Worm (Caenorhabditis elegans): ENCODE data around the gene C46F9.6.

The C46F9.6 gene

ce11 chrII:1889071-1889470 lies 9.0 kb upstream of the C46F9.6 start, which contains the start of gene math-8:
Gene math-8 (minus strand): TSS chrII:1889171.
- TF ChIP-seq nhr-76 (tag; optimal IDR thresholded peaks at IDR 0.05) (no peak), flh-1 (GFP tag; optimal IDR thresholded peaks at IDR 0.05) (no peak), ztf-11 (tag; optimal IDR thresholded peaks at IDR 0.05) (no peak), nhr-237 (tag; optimal IDR thresholded peaks at IDR 0.05) (no peak), hlh-1 (tag; optimal IDR thresholded peaks at IDR 0.05) (no peak), mep-1 (tag; optimal IDR thresholded peaks at IDR 0.05) (no peak), ceh-39 (tag; optimal IDR thresholded peaks at IDR 0.05) (no peak)

ce11 chrII:1890682-1891081 lies 7.4 kb upstream of the C46F9.6 start, which contains the start of gene math-9:
Gene math-9 (minus strand): TSS chrII:1890782.
- TF ChIP-seq nhr-76 (tag; optimal IDR thresholded peaks at IDR 0.05) = no peak
- no peak for TF ChIP-seq nhr-2 (tag; optimal IDR thresholded peaks at IDR 0.05)
- no peak for TF ChIP-seq unc-39 (tag; optimal IDR thresholded peaks at IDR 0.05)
- TF ChIP-seq pha-4 (tag; optimal IDR thresholded peaks at IDR 0.05) = no peak
- no peak for TF ChIP-seq hlh-1 (tag; optimal IDR thresholded peaks at IDR 0.05)

- TF ChIP-seq snpc-4 (tag; optimal IDR thresholded peaks at IDR 0.05) (no peak), unc-62 (GFP tag; optimal IDR thresholded peaks at IDR 0.05) (no peak), tbx-8 (GFP tag; optimal IDR thresholded peaks at IDR 0.05) (no peak), pha-4 (tag; optimal IDR thresholded peaks at IDR 0.05) (no peak), nhr-237 (tag; optimal IDR thresholded peaks at IDR 0.05) (no peak), nhr-2 (tag; optimal IDR thresholded peaks at IDR 0.05) (no peak), drap-1 (GFP tag; optimal IDR thresholded peaks at IDR 0.05) (no peak), blmp-1 (tag; optimal IDR thresholded peaks at IDR 0.05) (no peak), mls-2 (tag; optimal IDR thresholded peaks at IDR 0.05) (no peak), mep-1 (tag; optimal IDR thresholded peaks at IDR 0.05) (no peak), elt-1 (tag; optimal IDR thresholded peaks at IDR 0.05; ENCODE audit: borderline replicate concordance, insufficient read depth) (no peak), lin-13 (tag; optimal IDR thresholded peaks at IDR 0.05) (no peak), nhr-76 (tag; optimal IDR thresholded peaks at IDR 0.05) (no peak), ztf-11 (tag; optimal IDR thresholded peaks at IDR 0.05) (no peak), unc-120 (tag; optimal IDR thresholded peaks at IDR 0.05; ENCODE audit: poor library complexity, severe bottlenecking) (no peak), hlh-1 (tag; optimal IDR thresholded peaks at IDR 0.05) (no peak), cnd-1 (tag; optimal IDR thresholded peaks at IDR 0.05) (no peak), nhr-12 (tag; optimal IDR thresholded peaks at IDR 0.05) (no peak), sptf-1 (tag; optimal IDR thresholded peaks at IDR 0.05) (no peak)
Measured at ce11 chrII:1893912-1894311, 4.1 kb upstream of the C46F9.6 start, which contains the start of gene C16C4.1. Gene C16C4.1 (plus strand): TSS chrII:1894212.

ce11 chrII:1895278-1895677 lies 2.8 kb upstream of the C46F9.6 start, which contains the start of gene C46F9.5:
Gene C46F9.5 (plus strand): TSS chrII:1895578.
- TF ChIP-seq nhr-12 (tag; optimal IDR thresholded peaks at IDR 0.05) (no peak), nhr-2 (tag; optimal IDR thresholded peaks at IDR 0.05) (no peak), ceh-83 (GFP tag; optimal IDR thresholded peaks at IDR 0.05) (no peak), elt-1 (tag; optimal IDR thresholded peaks at IDR 0.05; ENCODE audit: borderline replicate concordance, insufficient read depth) (no peak), zip-8 (tag; optimal IDR thresholded peaks at IDR 0.05) (no peak), bed-3 (GFP tag; optimal IDR thresholded peaks at IDR 0.05) (no peak), blmp-1 (tag; optimal IDR thresholded peaks at IDR 0.05) (no peak), cnd-1 (tag; optimal IDR thresholded peaks at IDR 0.05) (no peak), nhr-28 (tag; optimal IDR thresholded peaks at IDR 0.05) (no peak), ceh-39 (tag; optimal IDR thresholded peaks at IDR 0.05) (no peak), unc-39 (tag; optimal IDR thresholded peaks at IDR 0.05) (no peak), ceh-43 (GFP tag; optimal IDR thresholded peaks at IDR 0.05) (no peak), pha-4 (tag; optimal IDR thresholded peaks at IDR 0.05) (no peak), unc-120 (tag; optimal IDR thresholded peaks at IDR 0.05; ENCODE audit: poor library complexity, severe bottlenecking) (no peak), M03D4.4 (tag; optimal IDR thresholded peaks at IDR 0.05) (no peak), lin-13 (tag; optimal IDR thresholded peaks at IDR 0.05) (no peak), nhr-76 (tag; optimal IDR thresholded peaks at IDR 0.05) (no peak), snpc-4 (tag; optimal IDR thresholded peaks at IDR 0.05) (no peak), mab-5 (tag; optimal IDR thresholded peaks at IDR 0.05) (no peak), sem-2 (GFP tag; optimal IDR thresholded peaks at IDR 0.05) (no peak)

ce11 chrII:1895762-1896161 lies 2.3 kb upstream of the C46F9.6 start, which contains the start of gene math-25:
Gene math-25 (plus strand): TSS chrII:1896062.
- no peak for TF ChIP-seq ces-1 (GFP tag; optimal IDR thresholded peaks at IDR 0.05)
- TF ChIP-seq lsy-2 (tag; optimal IDR thresholded peaks at IDR 0.05) = no peak
- no peak for TF ChIP-seq nhr-28 (tag; optimal IDR thresholded peaks at IDR 0.05)
- TF ChIP-seq tbx-8 (GFP tag; optimal IDR thresholded peaks at IDR 0.05) = no peak
- no peak for TF ChIP-seq nhr-12 (tag; optimal IDR thresholded peaks at IDR 0.05)
- no peak for TF ChIP-seq unc-62 (GFP tag; optimal IDR thresholded peaks at IDR 0.05)
- TF ChIP-seq cnd-1 (tag; optimal IDR thresholded peaks at IDR 0.05) = no peak
- TF ChIP-seq sem-2 (GFP tag; optimal IDR thresholded peaks at IDR 0.05) = no peak
- TF ChIP-seq elt-3 (tag; optimal IDR thresholded peaks at IDR 0.05) = no peak
- no peak for TF ChIP-seq pha-4 (tag; optimal IDR thresholded peaks at IDR 0.05)
- TF ChIP-seq drap-1 (GFP tag; optimal IDR thresholded peaks at IDR 0.05) = no peak
- TF ChIP-seq mep-1 (tag; optimal IDR thresholded peaks at IDR 0.05) = no peak
- no peak for TF ChIP-seq bed-3 (GFP tag; optimal IDR thresholded peaks at IDR 0.05)
- TF ChIP-seq blmp-1 (tag; optimal IDR thresholded peaks at IDR 0.05) = no peak
- TF ChIP-seq mab-5 (tag; optimal IDR thresholded peaks at IDR 0.05) = no peak
- no peak for TF ChIP-seq nhr-76 (tag; optimal IDR thresholded peaks at IDR 0.05)
- TF ChIP-seq snpc-4 (tag; optimal IDR thresholded peaks at IDR 0.05) = no peak

All from whole organism, mixed stage, embryonic.